Fruit fly (Drosophila melanogaster) whole organism, adult: ENCODE data around the gene CG13049.

ENCODE experiments used
- CG33017 ChIP-seq: fragments of 200-800 bp; sonication (Bioruptor generic); optimal IDR thresholded peaks from 2 replicates; lab custom pipeline; 2018; ENCODE audit warnings: missing biosample characterization, mild to moderate bottlenecking, missing genetic modification characterization, moderate library complexity
- CG5204 ChIP-seq: fragments of 200-800 bp; sonication (Bioruptor generic); optimal IDR thresholded peaks from 2 replicates; lab custom pipeline; 2016; ENCODE audit warnings: missing biosample characterization, missing genetic modification characterization
- CG7045 ChIP-seq: fragments of 200-800 bp; sonication (Bioruptor generic); optimal IDR thresholded peaks from 2 replicates; lab custom pipeline; 2017; ENCODE audit warnings: missing biosample characterization, mild to moderate bottlenecking, missing genetic modification characterization
- cic ChIP-seq: fragments of 200-800 bp; sonication (Bioruptor generic); optimal IDR thresholded peaks from 2 replicates; lab custom pipeline; 2017; ENCODE audit warnings: missing biosample characterization, mild to moderate bottlenecking, missing genetic modification characterization, moderate library complexity
- cnc ChIP-seq, 2 experiments: fragments of >200 bp; optimal IDR thresholded peaks; 2 replicates each; lab custom pipeline; 2017
- ovo ChIP-seq: fragments of 200-800 bp; sonication (Bioruptor generic); optimal IDR thresholded peaks from 2 replicates; lab custom pipeline; 2016; ENCODE audit warnings: missing biosample characterization, missing genetic modification characterization
- tj ChIP-seq: fragments of 200-800 bp; sonication (Bioruptor generic); optimal IDR thresholded peaks from 3 replicates; lab custom pipeline; 2017; ENCODE audit warnings: missing biosample characterization, mild to moderate bottlenecking, missing genetic modification characterization, moderate library complexity
- toe ChIP-seq: fragments of 200-800 bp; sonication (Bioruptor generic); optimal IDR thresholded peaks from 2 replicates; lab custom pipeline; 2016; ENCODE audit warnings: missing biosample characterization, missing genetic modification characterization

dm6 chr3L:16232924-16233323, 48.8 kb downstream of the CG13049 start, which contains the start of gene Hsc20:
- TF ChIP-seq CG7045 (no peak), toe (GFP tag; lab: Kevin White, UChicago) (no peak), CG5204 (no peak), cic (GFP tag; lab: Kevin White, UChicago) (no peak), cnc (optimal IDR thresholded peaks at IDR 0.05; lab: Kevin White, UChicago) (no peak), ovo (GFP tag; lab: Kevin White, UChicago) (no peak), CG33017 (tag; lab: Kevin White, UChicago) (no peak), tj (GFP tag; lab: Kevin White, UChicago) (no peak)
